Worm (Caenorhabditis elegans): Measurements from ENCODE around the gene hpo-9.

DNA sequence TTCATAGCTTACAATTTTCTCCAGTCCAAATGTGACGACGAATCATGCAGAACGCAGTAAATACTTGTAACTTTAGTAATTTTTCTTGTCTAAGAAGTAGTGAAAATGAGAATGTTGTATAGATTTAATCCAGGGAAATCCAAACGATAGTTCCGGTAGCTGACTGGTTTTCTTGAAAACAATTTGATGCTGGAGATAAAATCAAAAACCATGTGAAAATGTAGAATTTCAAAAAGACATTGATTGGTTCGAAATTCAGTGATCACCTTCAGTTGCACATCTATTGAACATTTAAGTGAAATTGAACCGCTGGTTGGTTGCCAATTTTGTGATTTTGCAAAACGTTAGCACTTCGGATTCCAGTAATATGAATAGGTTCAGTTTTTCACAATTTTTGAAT, 27.1 kb upstream of the hpo-9 start, which contains the start of gene C13A2.9:
- TF ChIP-seq hmg-4 (GFP tag; optimal IDR thresholded peaks at IDR 0.05) (no peak), scrt-1 (GFP tag; IDR thresholded peaks at IDR 0.05) (no peak), ama-1 (optimal IDR thresholded peaks at IDR 0.05) (no peak), sea-1 (GFP tag; conservative IDR thresholded peaks at IDR 0.05) (no peak), F13C5.2 (tag; optimal IDR thresholded peaks at IDR 0.05) (no peak), hnd-1 (tag; optimal IDR thresholded peaks at IDR 0.05) (no peak), flt-1 (GFP tag; IDR thresholded peaks at IDR 0.05) (no peak), ceh-13 (GFP tag; optimal IDR thresholded peaks at IDR 0.05) (no peak), pes-1 (GFP tag; IDR thresholded peaks at IDR 0.05) (no peak), tbx-37 (GFP tag; conservative IDR thresholded peaks at IDR 0.05) (no peak)
